Fruit fly (Drosophila melanogaster) whole organism, embryonic: ENCODE measurements around the gene sick.
A peak's percentile ranks its signal among the peaks of the same experiment; 100 is the strongest.

Experiments used
- Ada2b ChIP-seq: fragments of 200-800 bp; sonication (Bioruptor generic); IDR thresholded peaks from 2 replicates; pipeline ENCODE4 v1.3.6; 2022; ENCODE audit warnings: missing biosample characterization, missing genetic modification characterization
- Adf1 ChIP-seq: fragments of 200-800 bp; sonication (Bioruptor generic); IDR thresholded peaks from 2 replicates; pipeline ENCODE4 v1.3.6; 2022; ENCODE audit warnings: missing biosample characterization, missing genetic modification characterization
- CG10267 ChIP-seq: fragments of 200-800 bp; sonication (Bioruptor generic); optimal IDR thresholded peaks from 2 replicates; lab custom pipeline; 2018; ENCODE audit warnings: missing biosample characterization, mild to moderate bottlenecking, missing genetic modification characterization, moderate library complexity
- CG10274 ChIP-seq: fragments of 200-800 bp; sonication (Bioruptor generic); optimal IDR thresholded peaks from 3 replicates; lab custom pipeline; 2017; ENCODE audit warnings: missing biosample characterization, mild to moderate bottlenecking, missing genetic modification characterization
- CG10366 ChIP-seq: fragments of 200-800 bp; sonication (Bioruptor generic); IDR thresholded peaks from 2 replicates; pipeline ENCODE4 v1.3.6; 2022; ENCODE audit warnings: missing biosample characterization, missing genetic modification characterization
- CG10565 ChIP-seq: fragments of 200-800 bp; sonication (Bioruptor generic); optimal IDR thresholded peaks from 3 replicates; lab custom pipeline; 2016; ENCODE audit warnings: missing biosample characterization, mild to moderate bottlenecking, missing genetic modification characterization
- CG11085 ChIP-seq: fragments of 200-800 bp; sonication (Bioruptor generic); IDR thresholded peaks from 2 replicates; pipeline ENCODE4 v1.3.6; 2022; ENCODE audit warnings: missing biosample characterization, missing genetic modification characterization
- CG12155 ChIP-seq: fragments of 200-800 bp; sonication (Bioruptor generic); optimal IDR thresholded peaks from 3 replicates; lab custom pipeline; 2016; ENCODE audit warnings: missing biosample characterization, missing genetic modification characterization
- CG12236 ChIP-seq: fragments of 200-800 bp; sonication (Bioruptor generic); optimal IDR thresholded peaks from 2 replicates; lab custom pipeline; 2016; ENCODE audit warnings: missing biosample characterization, missing genetic modification characterization
- CG12299 ChIP-seq: fragments of 200-800 bp; sonication (Bioruptor generic); optimal IDR thresholded peaks from 2 replicates; lab custom pipeline; 2018; ENCODE audit warnings: missing biosample characterization, mild to moderate bottlenecking, missing genetic modification characterization
- CG12769 ChIP-seq: fragments of 200-800 bp; sonication (Bioruptor generic); optimal IDR thresholded peaks from 2 replicates; lab custom pipeline; 2019; ENCODE audit warnings: missing biosample characterization, mild to moderate bottlenecking, missing genetic modification characterization, moderate library complexity
- CG14050 ChIP-seq: fragments of 200-800 bp; sonication (Bioruptor generic); IDR thresholded peaks from 3 replicates; pipeline ENCODE4 v1.3.6; 2022; ENCODE audit warnings: missing biosample characterization, missing genetic modification characterization
- CG15696 ChIP-seq: fragments of 200-800 bp; sonication (Bioruptor generic); optimal IDR thresholded peaks from 2 replicates; lab custom pipeline; 2019; ENCODE audit warnings: missing biosample characterization, mild to moderate bottlenecking, missing genetic modification characterization, moderate library complexity
- CG1603 ChIP-seq: fragments of 200-800 bp; sonication (Bioruptor generic); optimal IDR thresholded peaks from 2 replicates; lab custom pipeline; 2019; ENCODE audit warnings: missing biosample characterization, mild to moderate bottlenecking, missing genetic modification characterization, moderate library complexity
- CG2889 ChIP-seq: fragments of 200-800 bp; sonication (Bioruptor generic); IDR thresholded peaks from 3 replicates; pipeline ENCODE4 v1.3.6; 2022; ENCODE audit warnings: missing biosample characterization, missing genetic modification characterization
- CG3163 ChIP-seq: fragments of 200-800 bp; sonication (Bioruptor generic); optimal IDR thresholded peaks from 3 replicates; lab custom pipeline; 2016; ENCODE audit warnings: missing biosample characterization, missing genetic modification characterization
- CG43689 ChIP-seq: fragments of 200-800 bp; sonication (Bioruptor generic); IDR thresholded peaks from 2 replicates; pipeline ENCODE4 v1.3.6; 2022; ENCODE audit warnings: missing biosample characterization, missing genetic modification characterization
- CG5953 ChIP-seq: fragments of 200-800 bp; sonication (Bioruptor generic); IDR thresholded peaks from 2 replicates; pipeline ENCODE4 v1.3.6; 2022; ENCODE audit warnings: missing biosample characterization, missing genetic modification characterization
- CG6175 ChIP-seq: fragments of 200-800 bp; sonication (Bioruptor generic); IDR thresholded peaks from 3 replicates; pipeline ENCODE4 v1.3.6; 2022; ENCODE audit warnings: missing biosample characterization, missing genetic modification characterization
- CG6689 ChIP-seq: fragments of 200-800 bp; sonication (Bioruptor generic); IDR thresholded peaks from 2 replicates; pipeline ENCODE4 v1.3.6; 2022; ENCODE audit warnings: missing biosample characterization, missing genetic modification characterization
- CG7786 ChIP-seq: fragments of 200-800 bp; sonication (Bioruptor generic); optimal IDR thresholded peaks from 2 replicates; lab custom pipeline; 2016; ENCODE audit warnings: missing biosample characterization, missing genetic modification characterization
- CG8359 ChIP-seq: fragments of 200-800 bp; sonication (Bioruptor generic); optimal IDR thresholded peaks from 2 replicates; lab custom pipeline; 2017; ENCODE audit warnings: missing biosample characterization, mild to moderate bottlenecking, missing genetic modification characterization, borderline replicate concordance
- D ChIP-seq, 2 experiments: fragments of 200-800 bp in 1 of 2; fragments of >200 bp in 1 of 2; sonication (Bioruptor generic) in 1 of 2; optimal IDR thresholded peaks; 2 replicates in 1 of 2; 3 replicates in 1 of 2; lab custom pipeline; 2017; ENCODE audit warnings: mild to moderate bottlenecking in 1 of 2, missing biosample characterization in 1 of 2, missing genetic modification characterization in 1 of 2, missing genetic modification reagents in 1 of 2
- Dad ChIP-seq: fragments of 200-800 bp; sonication (Bioruptor generic); optimal IDR thresholded peaks from 3 replicates; lab custom pipeline; 2016; ENCODE audit warnings: missing biosample characterization, missing genetic modification characterization
- Ets65A ChIP-seq: fragments of 200-800 bp; sonication (Bioruptor generic); peaks from one replicate; lab custom pipeline; 2016; ENCODE audit warnings: missing biosample characterization, missing genetic modification characterization
- Fer3 ChIP-seq: fragments of 200-800 bp; sonication (Bioruptor generic); optimal IDR thresholded peaks from 2 replicates; lab custom pipeline; 2018; ENCODE audit warnings: missing biosample characterization, mild to moderate bottlenecking, missing genetic modification characterization, moderate library complexity
- HLH4C ChIP-seq: fragments of 200-800 bp; sonication (Bioruptor generic); IDR thresholded peaks from 3 replicates; pipeline ENCODE4 v1.3.6; 2022; ENCODE audit warnings: missing biosample characterization, missing genetic modification characterization; ENCODE audit not compliant: partially characterized antibody
- Hr39 ChIP-seq: fragments of >200 bp; optimal IDR thresholded peaks from 2 replicates; lab custom pipeline; 2017
- MBD-R2 ChIP-seq: fragments of 200-800 bp; sonication (Bioruptor generic); IDR thresholded peaks from 2 replicates; pipeline ENCODE4 v1.3.6; 2022; ENCODE audit warnings: missing biosample characterization, missing genetic modification characterization
- MESR4 ChIP-seq: fragments of 200-800 bp; sonication (Bioruptor generic); optimal IDR thresholded peaks from 2 replicates; lab custom pipeline; 2018; ENCODE audit warnings: missing biosample characterization, mild to moderate bottlenecking, missing genetic modification characterization, moderate library complexity
- Mad ChIP-seq: fragments of 200-800 bp; sonication (Bioruptor generic); optimal IDR thresholded peaks from 2 replicates; lab custom pipeline; 2016; ENCODE audit warnings: missing biosample characterization, missing genetic modification characterization
- Optix ChIP-seq: fragments of 200-800 bp; sonication (Bioruptor generic); IDR thresholded peaks from 3 replicates; pipeline ENCODE4 v1.3.6; 2022; ENCODE audit warnings: missing biosample characterization, missing genetic modification characterization
- chm ChIP-seq: fragments of 200-800 bp; sonication (Bioruptor generic); IDR thresholded peaks from 2 replicates; pipeline ENCODE4 v1.3.6; 2022; ENCODE audit warnings: missing biosample characterization, missing genetic modification characterization
- crc ChIP-seq: fragments of 200-800 bp; sonication (Bioruptor generic); optimal IDR thresholded peaks from 2 replicates; lab custom pipeline; 2016; ENCODE audit warnings: missing biosample characterization, missing genetic modification characterization
- croc ChIP-seq: fragments of 200-800 bp; sonication (Bioruptor generic); conservative IDR thresholded peaks from 3 replicates; pipeline ENCODE4 v1.3.6; 2022; ENCODE audit warnings: missing biosample characterization, missing genetic modification characterization
- cwo ChIP-seq: fragments of 200-800 bp; sonication (Bioruptor generic); optimal IDR thresholded peaks from 3 replicates; lab custom pipeline; 2017; ENCODE audit warnings: missing biosample characterization, missing genetic modification characterization, mild to moderate bottlenecking, moderate library complexity, missing genetic modification reagents
- dimm ChIP-seq: fragments of 200-800 bp; sonication (Bioruptor generic); IDR thresholded peaks from 2 replicates; pipeline ENCODE4 v1.3.6; 2022; ENCODE audit warnings: missing biosample characterization, missing genetic modification characterization
- gcm2 ChIP-seq: fragments of 200-800 bp; sonication (Bioruptor generic); optimal IDR thresholded peaks from 2 replicates; lab custom pipeline; 2016; ENCODE audit warnings: missing biosample characterization, missing genetic modification characterization
- lbe ChIP-seq: fragments of 200-800 bp; sonication (Bioruptor generic); optimal IDR thresholded peaks from 2 replicates; lab custom pipeline; 2016; ENCODE audit warnings: missing biosample characterization, mild to moderate bottlenecking, missing genetic modification characterization
- maf-S ChIP-seq: fragments of 200-800 bp; sonication (Bioruptor generic); optimal IDR thresholded peaks from 2 replicates; lab custom pipeline; 2016; ENCODE audit warnings: missing biosample characterization, missing genetic modification characterization
- mam ChIP-seq: fragments of 200-800 bp; sonication (Bioruptor generic); optimal IDR thresholded peaks from 3 replicates; lab custom pipeline; 2016; ENCODE audit warnings: missing biosample characterization, missing genetic modification characterization
- odd ChIP-seq: fragments of 200-800 bp; sonication (Bioruptor generic); optimal IDR thresholded peaks from 2 replicates; lab custom pipeline; 2017; ENCODE audit warnings: missing biosample characterization, mild to moderate bottlenecking, missing genetic modification characterization
- pb ChIP-seq: fragments of 200-800 bp; sonication (Bioruptor generic); optimal IDR thresholded peaks from 3 replicates; lab custom pipeline; 2016; ENCODE audit warnings: missing biosample characterization, missing genetic modification characterization
- pho ChIP-seq: fragments of 200-800 bp; sonication (Bioruptor generic); optimal IDR thresholded peaks from 2 replicates; lab custom pipeline; 2016; ENCODE audit warnings: missing biosample characterization, missing genetic modification characterization
- pita ChIP-seq: fragments of 200-800 bp; sonication (Bioruptor generic); optimal IDR thresholded peaks from 2 replicates; lab custom pipeline; 2017; ENCODE audit warnings: missing biosample characterization, mild to moderate bottlenecking, missing genetic modification characterization
- pros ChIP-seq: fragments of 200-800 bp; sonication (Bioruptor generic); optimal IDR thresholded peaks from 3 replicates; lab custom pipeline; 2019; ENCODE audit warnings: missing biosample characterization, mild to moderate bottlenecking, missing genetic modification characterization, moderate library complexity
- ranshi ChIP-seq: fragments of 200-800 bp; sonication (Bioruptor generic); IDR thresholded peaks from 2 replicates; pipeline ENCODE4 v1.3.6; 2022; ENCODE audit warnings: missing biosample characterization, missing genetic modification characterization
- scrt ChIP-seq: fragments of 200-800 bp; sonication (Bioruptor generic); optimal IDR thresholded peaks from 2 replicates; lab custom pipeline; 2018; ENCODE audit warnings: missing biosample characterization, mild to moderate bottlenecking, missing genetic modification characterization, moderate library complexity
- seq ChIP-seq: fragments of 200-800 bp; sonication (Bioruptor generic); IDR thresholded peaks from 2 replicates; pipeline ENCODE4 v1.3.6; 2022; ENCODE audit warnings: missing biosample characterization, missing genetic modification characterization
- tio ChIP-seq: fragments of 200-800 bp; sonication (Bioruptor generic); optimal IDR thresholded peaks from 2 replicates; lab custom pipeline; 2017; ENCODE audit warnings: missing biosample characterization, missing genetic modification characterization, inconsistent platforms
- wdn ChIP-seq: fragments of 200-800 bp; sonication (Bioruptor generic); IDR thresholded peaks from 2 replicates; pipeline ENCODE4 v1.3.6; 2022; ENCODE audit warnings: missing biosample characterization, missing genetic modification characterization

Gene sick

dm6 chr2L:19869937-19870336 is 73.8 kb downstream of the sick start (continued):
- TF ChIP-seq ranshi (GFP tag; lab: Robert Waterston, UW): peak; percentile 90
- peak; percentile 25 for TF ChIP-seq tio (GFP tag; lab: Kevin White, UChicago)
- TF ChIP-seq cwo (GFP tag; lab: Kevin White, UChicago): peak; percentile 56
- no peak for TF ChIP-seq CG3163
- peak; percentile 90 for TF ChIP-seq Ada2b (GFP tag; lab: Robert Waterston, UW)
- peak; percentile 2 for TF ChIP-seq CG8359
- peak; percentile 49 for TF ChIP-seq pb (GFP tag; lab: Kevin White, UChicago)
- TF ChIP-seq MBD-R2: peak; percentile 57; the same call in 1 of the 2 replicates
- TF ChIP-seq scrt (GFP tag; lab: Kevin White, UChicago): peak; percentile 1
- peak; percentile 78 for TF ChIP-seq CG1603 (tag; lab: Kevin White, UChicago)
- TF ChIP-seq HLH4C (GFP tag; lab: Robert Waterston, UW): no peak
- TF ChIP-seq crc (GFP tag; lab: Kevin White, UChicago): peak; percentile 19
- TF ChIP-seq chm: peak; percentile 90
- no peak for TF ChIP-seq CG12299 (tag; lab: Kevin White, UChicago)
- TF ChIP-seq maf-S (GFP tag; lab: Kevin White, UChicago): peak; percentile 42
- TF ChIP-seq CG12236: peak; percentile 19
- TF ChIP-seq Optix (GFP tag; lab: Robert Waterston, UW): peak; percentile 89
- peak; percentile 65; the same call in 2 of the 3 replicates for TF ChIP-seq CG14050 (GFP tag; lab: Robert Waterston, UW)
- peak; percentile 85 for TF ChIP-seq CG10366 (GFP tag; lab: Robert Waterston, UW)
- peak; percentile 58 for TF ChIP-seq croc (GFP tag; lab: Robert Waterston, UW)
- TF ChIP-seq CG10274 (GFP tag; lab: Kevin White, UChicago): peak; percentile 46
- TF ChIP-seq pros (GFP tag; lab: Kevin White, UChicago): no peak
- TF ChIP-seq CG11085 (GFP tag; lab: Robert Waterston, UW): peak; percentile 66
- peak; percentile 97 for TF ChIP-seq Ets65A
- peak; percentile 56 for TF ChIP-seq CG7786 (GFP tag; lab: Kevin White, UChicago)
- peak; percentile 38; the same call in 1 of the 2 replicates for TF ChIP-seq Adf1 (GFP tag; lab: Robert Waterston, UW)
- TF ChIP-seq mam (GFP tag; lab: Kevin White, UChicago): peak; percentile 71
- peak; percentile 74 for TF ChIP-seq seq (GFP tag; lab: Robert Waterston, UW)
- TF ChIP-seq Fer3 (tag; lab: Kevin White, UChicago): peak; percentile 68
- TF ChIP-seq CG12769 (tag; lab: Kevin White, UChicago): peak; percentile 77
- peak; percentile 52 for TF ChIP-seq pho (GFP tag; lab: Kevin White, UChicago)
- TF ChIP-seq D (optimal IDR thresholded peaks at IDR 0.05; lab: Kevin White, UChicago): no peak
- peak; percentile 44 for TF ChIP-seq D (GFP tag; optimal IDR thresholded peaks at IDR 0.05; lab: Kevin White, UChicago)
- TF ChIP-seq CG43689: peak; percentile 59
- TF ChIP-seq CG12155: peak; percentile 46
- TF ChIP-seq dimm (GFP tag; lab: Robert Waterston, UW): peak; percentile 62
- no peak for TF ChIP-seq Hr39 (lab: Kevin White, UChicago)
- TF ChIP-seq CG5953 (GFP tag; lab: Robert Waterston, UW): peak; percentile 62
- TF ChIP-seq CG10267 (tag; lab: Kevin White, UChicago): peak; percentile 80
- 0 out of 3 replicates have a peak, but pooled peaks have one; percentile 37 for TF ChIP-seq CG6175 (GFP tag; lab: Robert Waterston, UW)
- peak; percentile 73 for TF ChIP-seq wdn (GFP tag; lab: Robert Waterston, UW)
- peak; percentile 69; the same call in 2 of the 3 replicates for TF ChIP-seq CG2889 (GFP tag; lab: Robert Waterston, UW)
- TF ChIP-seq CG6689 (GFP tag; lab: Robert Waterston, UW): peak; percentile 86
- peak; percentile 42 for TF ChIP-seq Dad
- peak; percentile 53 for TF ChIP-seq Mad
- TF ChIP-seq CG10565 (GFP tag; lab: Kevin White, UChicago): no peak
- no peak for TF ChIP-seq MESR4 (GFP tag; lab: Kevin White, UChicago)
- TF ChIP-seq pita: no peak
- TF ChIP-seq CG15696 (tag; lab: Kevin White, UChicago): peak; percentile 62
- TF ChIP-seq odd (GFP tag; lab: Kevin White, UChicago): no peak
- TF ChIP-seq lbe (GFP tag; lab: Kevin White, UChicago): peak; percentile 67
- no peak for TF ChIP-seq gcm2
